Fruit fly (Drosophila melanogaster) S2 (cell line): ENCODE measurements around the gene Vps16A.

Experiments used
- CG8478 ChIP-seq: fragments of >200 bp; optimal IDR thresholded peaks from 2 replicates; lab custom pipeline; 2018
- CTCF ChIP-seq, 2 experiments: fragments of >200 bp; optimal IDR thresholded peaks; 2 replicates each; lab custom pipeline; 2018

Gene Vps16A

DNA sequence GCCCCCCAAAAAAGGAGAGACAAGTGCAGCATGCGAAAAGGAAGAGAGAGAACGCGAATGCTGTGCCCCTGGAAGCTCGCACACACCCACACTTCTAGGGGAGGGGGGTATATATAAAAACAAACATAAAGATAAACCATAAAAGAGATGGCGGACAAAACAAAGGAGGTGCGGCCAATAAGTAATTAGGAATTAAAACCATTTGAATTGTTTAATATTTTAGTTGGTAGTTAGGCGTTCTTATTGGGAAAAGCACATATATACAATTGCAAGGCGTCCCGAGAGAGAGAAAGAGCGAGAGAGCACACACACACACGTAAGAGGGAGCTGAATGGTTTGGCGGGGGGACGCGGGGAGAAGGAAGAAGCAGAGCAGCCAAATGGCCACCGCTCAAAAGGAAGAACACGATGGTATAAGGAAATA, 30.7 kb upstream of the Vps16A start:
- no peak for TF ChIP-seq CTCF (optimal IDR thresholded peaks at IDR 0.05; lab: Kevin White, UChicago)
- TF ChIP-seq CG8478 (lab: Kevin White, UChicago): no peak

DNA sequence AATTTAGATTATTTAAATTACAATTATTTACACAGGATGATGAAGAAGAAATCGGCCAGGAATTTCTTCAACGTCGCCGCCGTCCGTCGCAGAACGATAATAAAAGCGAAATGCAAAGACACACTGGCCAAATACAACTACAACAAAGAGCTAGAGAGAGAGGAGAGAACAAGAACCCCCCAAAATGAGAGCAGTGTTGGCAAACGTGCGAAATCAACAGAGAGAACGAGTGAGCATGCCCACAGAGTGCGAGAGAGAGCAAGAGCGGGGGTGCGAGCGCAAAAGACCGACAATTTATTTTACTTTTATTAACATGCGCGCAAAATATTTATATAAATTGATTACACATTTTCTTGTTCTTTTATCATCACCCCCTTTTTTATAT, 29.9 kb upstream of the Vps16A start:
- no peak for TF ChIP-seq CTCF (optimal IDR thresholded peaks at IDR 0.05; lab: Kevin White, UChicago)
- TF ChIP-seq CG8478 (lab: Kevin White, UChicago): no peak

DNA sequence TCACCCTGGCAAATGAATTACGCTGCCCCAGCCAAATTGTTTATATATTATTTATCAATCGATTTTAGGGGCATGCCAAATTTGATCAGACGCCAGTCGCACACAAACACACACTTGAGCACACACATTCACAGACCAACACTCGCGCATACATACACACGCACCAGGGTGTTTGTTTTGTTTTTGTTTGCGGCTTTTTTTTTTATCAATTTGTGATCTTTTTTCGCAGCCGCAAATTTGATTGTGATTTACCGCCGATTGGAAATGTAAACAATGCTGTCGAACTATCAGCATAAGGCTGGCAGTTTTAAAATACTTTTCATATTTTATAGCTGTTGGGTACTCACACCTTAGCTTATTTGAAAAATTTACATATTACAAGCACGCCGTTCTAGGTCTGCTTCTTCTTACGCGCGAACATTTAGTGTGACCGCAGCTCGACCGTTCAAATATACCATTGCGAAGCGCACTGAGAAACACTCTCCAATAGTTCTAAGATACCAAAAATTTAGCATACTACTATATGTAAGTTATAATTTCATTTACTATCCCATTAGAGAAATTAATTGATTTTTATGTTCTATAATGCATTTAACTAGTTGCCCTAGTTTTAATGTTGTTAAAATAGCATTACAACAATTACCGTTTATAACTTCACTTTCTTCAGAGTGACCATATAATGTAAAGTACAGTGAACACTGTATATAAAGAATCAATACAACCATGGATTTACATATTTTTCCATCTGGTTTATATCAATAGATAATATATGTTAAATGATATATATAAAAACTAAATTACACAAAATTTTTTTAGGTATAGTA, 29.3 kb upstream of the Vps16A start, which contains the start of gene pum:
Gene pum (minus strand): TSS at position 415 of the 824 bp plus-strand sequence.
- TF ChIP-seq CTCF (optimal IDR thresholded peaks at IDR 0.05; lab: Kevin White, UChicago): no peak
- no peak for TF ChIP-seq CG8478 (lab: Kevin White, UChicago)

DNA sequence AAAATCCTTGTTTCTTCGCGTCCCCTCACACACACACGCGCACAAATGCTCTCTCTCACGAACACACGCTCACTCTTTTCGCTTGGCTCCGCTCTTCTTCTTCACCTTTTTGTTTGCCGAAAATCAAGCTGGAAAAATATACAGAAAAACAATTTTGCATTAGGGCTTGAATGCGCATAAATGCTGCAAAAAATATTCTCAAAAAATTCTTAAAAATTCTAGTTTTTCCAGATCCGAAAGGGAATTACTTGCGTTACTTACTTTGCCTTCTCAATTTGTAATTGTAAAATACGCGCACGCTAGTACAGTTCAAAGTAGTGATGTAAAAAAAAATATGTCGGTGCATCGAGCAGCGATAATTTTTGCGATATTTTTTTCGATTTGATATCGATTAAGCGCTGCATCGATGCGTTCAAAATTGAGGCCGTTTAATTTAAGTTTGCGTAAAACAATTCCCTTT, 26.8 kb upstream of the Vps16A start:
- TF ChIP-seq CTCF (optimal IDR thresholded peaks at IDR 0.05; lab: Kevin White, UChicago) (peak in 1 of 2 experiments; percentile 39), CG8478 (lab: Kevin White, UChicago) (no peak)

DNA sequence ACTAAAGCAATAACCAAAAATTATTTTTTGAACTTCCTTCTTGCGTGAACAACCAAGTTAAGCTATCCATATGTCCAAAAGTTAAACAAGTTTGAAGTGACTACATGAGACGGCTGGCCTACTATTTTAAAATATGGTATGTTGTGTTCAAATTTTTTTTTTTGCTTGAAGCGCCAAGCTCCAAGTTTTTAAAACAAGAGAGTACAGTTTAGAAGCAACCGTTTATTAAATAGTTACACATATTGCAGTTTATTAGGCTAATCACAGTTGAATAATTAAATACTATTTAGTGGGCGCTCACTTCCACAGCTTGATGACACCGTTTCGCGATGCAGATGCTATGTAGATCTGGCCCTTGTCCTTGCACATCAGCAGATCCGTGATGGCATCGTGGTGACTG, 26.3 kb upstream of the Vps16A start, which contains the start of gene D1:
Gene D1 (minus strand): TSS at position 101 of the 400 bp plus-strand sequence.
- no peak for TF ChIP-seq CG8478 (lab: Kevin White, UChicago)
- no peak for TF ChIP-seq CTCF (optimal IDR thresholded peaks at IDR 0.05; lab: Kevin White, UChicago)

DNA sequence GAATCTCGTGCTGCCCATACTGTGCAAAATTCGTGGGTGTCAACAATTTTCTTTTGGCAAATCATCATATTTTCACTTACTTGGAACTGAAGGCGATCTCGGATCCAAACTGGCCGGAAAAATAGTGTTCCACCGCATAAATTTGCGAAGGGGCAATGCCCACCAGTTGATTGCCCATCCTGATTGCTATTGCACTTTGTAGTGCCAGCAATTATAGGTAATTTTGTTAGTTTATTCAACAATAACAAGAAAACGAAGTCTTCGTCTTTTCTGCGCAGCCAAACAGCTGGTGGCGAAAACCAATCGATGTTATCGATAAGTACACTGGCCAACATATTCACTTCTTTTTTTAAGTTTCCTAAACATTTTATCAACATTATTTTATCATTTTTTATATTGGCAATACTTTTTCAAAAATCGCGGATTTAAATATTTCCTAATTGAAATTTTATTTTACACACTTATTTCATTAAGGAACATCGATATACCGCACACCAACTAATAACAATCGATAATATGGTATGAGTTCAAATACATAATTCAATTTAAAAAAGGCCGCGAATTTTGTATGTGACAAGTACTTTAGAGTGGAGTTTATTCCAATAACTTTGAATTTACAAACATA, 21.1 kb upstream of the Vps16A start, which contains the start of gene Vps15:
Gene Vps15 (minus strand): TSS at position 294 of the 625 bp plus-strand sequence.
- TF ChIP-seq CTCF (optimal IDR thresholded peaks at IDR 0.05; lab: Kevin White, UChicago): no peak
- no peak for TF ChIP-seq CG8478 (lab: Kevin White, UChicago)

DNA sequence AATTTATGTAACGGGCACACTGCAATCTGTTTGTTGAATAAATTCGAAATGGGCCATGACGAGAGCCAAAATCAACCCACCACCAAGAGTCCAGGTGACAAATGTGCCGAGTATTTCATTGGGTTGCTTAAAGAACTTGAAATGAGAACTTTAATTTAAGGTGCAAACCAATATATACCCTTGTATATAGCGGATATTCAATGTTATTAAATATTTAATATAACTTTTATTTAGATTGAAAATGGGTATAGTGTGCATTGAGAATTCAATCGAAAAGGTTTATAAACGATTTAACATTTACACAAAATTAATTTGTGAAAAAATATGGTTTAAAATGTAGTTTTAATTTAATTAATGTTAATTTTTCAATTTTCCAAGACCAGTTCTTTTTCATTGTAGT, 20.5 kb upstream of the Vps16A start, which contains the start of gene CG8420:
Gene CG8420 (plus strand): TSS at position 284 of the 400 bp plus-strand sequence.
- no peak for TF ChIP-seq CTCF (optimal IDR thresholded peaks at IDR 0.05; lab: Kevin White, UChicago)
- no peak for TF ChIP-seq CG8478 (lab: Kevin White, UChicago)

DNA sequence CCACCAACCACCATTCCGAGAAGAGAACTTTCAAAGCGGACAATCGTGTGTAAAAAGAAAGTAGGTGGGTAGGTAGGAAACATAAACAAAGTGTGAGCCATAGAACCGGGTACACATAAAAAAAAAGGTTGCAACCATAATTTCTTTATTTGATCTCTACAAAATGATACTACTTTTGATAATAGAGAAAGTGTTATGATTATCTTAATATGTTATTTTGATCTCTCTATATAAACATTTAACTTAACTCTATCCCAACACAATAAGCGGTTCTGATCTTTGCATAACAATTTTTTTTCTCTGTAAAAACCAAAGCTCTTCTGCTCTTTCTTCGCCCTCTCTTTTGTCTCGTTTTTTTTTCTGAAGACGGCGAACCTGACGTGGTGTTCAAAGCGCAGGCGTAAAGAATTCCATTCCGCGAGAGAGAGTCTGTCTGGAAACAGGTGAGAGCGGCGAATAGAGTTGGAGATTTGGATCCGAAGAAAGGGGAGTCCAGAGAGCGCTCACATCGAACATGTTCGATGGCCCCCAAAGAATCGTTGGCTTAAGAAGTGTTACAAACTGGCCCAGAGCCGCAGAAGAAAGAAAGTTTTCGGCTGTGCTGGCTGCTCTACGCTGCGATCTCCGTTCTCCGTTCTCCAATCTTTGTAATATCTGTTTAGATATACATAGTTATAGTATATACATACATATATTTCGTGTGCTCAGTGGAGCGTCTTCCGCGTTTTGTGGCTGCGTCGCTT, 19.8 kb upstream of the Vps16A start:
- no peak for TF ChIP-seq CTCF (optimal IDR thresholded peaks at IDR 0.05; lab: Kevin White, UChicago)
- TF ChIP-seq CG8478 (lab: Kevin White, UChicago): no peak

DNA sequence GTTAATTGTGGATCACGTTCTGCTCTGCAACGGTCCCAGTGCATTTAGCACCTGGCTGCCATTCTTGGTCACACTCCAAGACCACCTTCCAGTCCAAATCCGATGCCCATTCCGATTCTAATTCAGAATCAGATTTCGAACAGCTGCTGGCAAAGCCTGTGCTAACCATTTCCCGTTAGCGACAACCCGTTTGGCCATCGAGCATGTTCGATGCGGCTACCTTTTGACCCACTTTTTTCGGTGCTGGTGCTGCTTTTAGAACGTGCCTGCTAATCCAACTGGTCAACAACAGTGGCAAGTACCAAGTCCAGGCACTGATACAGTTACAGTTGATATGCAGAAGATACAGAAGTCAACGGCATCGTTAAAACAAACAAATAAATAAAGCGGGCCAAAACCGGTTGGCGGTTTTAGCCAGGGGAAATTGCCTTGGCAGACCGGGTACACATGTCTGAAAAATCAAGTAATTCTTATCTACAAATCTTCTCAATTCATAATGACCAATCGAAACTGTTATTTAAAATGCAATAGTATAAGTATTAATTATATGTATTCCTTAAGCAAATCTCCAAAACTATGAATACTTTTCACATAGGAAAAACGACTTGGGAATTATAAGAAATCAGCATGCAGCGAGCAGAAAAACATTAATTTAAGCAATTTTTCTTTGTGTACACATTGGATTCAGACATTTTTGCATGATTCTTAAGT, 17.6 kb upstream of the Vps16A start:
- TF ChIP-seq CTCF (optimal IDR thresholded peaks at IDR 0.05; lab: Kevin White, UChicago) (no peak), CG8478 (lab: Kevin White, UChicago) (no peak)

DNA sequence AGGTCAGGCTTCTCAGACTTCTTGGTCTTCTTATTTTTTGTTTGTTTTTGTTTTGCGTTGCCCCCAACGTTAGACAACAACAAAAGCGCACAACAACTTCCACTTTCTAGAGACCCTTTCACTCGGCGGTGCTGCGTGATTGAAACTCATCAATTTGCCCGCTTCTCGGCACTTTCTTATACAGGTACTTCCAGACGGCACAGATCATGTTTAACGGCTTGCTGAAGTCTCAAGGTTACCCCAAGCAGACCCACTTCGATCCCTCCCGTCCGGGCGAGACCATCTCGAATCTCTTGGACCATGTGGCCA, 17.1 kb upstream of the Vps16A start:
- TF ChIP-seq CG8478 (lab: Kevin White, UChicago) (no peak), CTCF (optimal IDR thresholded peaks at IDR 0.05; lab: Kevin White, UChicago) (no peak)

DNA sequence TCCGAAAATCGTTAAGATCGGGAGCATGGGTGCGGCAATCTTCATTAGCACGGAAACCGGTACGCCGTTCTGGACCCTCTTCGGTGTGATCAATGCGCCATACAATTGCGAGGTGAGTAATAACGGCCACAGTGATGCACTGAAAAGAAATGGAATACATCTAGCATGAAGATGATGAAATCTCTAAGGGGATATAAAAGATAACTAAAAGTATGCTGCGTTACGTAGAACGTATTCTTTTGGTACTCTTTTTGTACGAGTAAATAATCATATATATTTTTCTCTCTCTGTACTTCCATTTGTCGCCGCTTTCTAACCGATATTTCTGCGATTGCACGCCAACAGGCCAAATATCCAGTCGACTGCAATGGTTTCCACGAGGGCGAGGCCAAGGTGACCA, 16.0 kb upstream of the Vps16A start:
- TF ChIP-seq CG8478 (lab: Kevin White, UChicago): no peak
- no peak for TF ChIP-seq CTCF (optimal IDR thresholded peaks at IDR 0.05; lab: Kevin White, UChicago)

DNA sequence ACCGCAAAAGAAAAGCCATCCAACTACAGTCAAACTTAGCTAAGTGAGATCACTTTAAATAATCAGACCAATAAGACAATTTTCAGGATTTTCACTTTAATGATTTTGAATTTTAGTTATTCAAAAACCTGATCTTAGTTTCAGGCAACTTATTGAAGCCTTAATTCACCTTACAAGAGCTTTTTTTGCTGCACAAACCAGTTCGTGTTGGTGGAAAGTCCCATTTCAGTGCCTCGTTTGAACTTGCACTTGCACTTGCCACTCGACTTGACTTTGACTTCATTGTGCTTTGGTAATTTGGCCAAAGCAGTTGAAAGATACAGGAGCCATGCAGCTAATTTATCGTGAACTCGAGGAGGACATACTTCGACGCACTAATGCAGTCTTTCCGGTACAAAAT, 15.3 kb upstream of the Vps16A start, which contains the start of gene St2:
Gene St2 (plus strand): TSS at position 301 of the 400 bp plus-strand sequence.
- TF ChIP-seq CG8478 (lab: Kevin White, UChicago) (no peak), CTCF (optimal IDR thresholded peaks at IDR 0.05; lab: Kevin White, UChicago) (no peak)

DNA sequence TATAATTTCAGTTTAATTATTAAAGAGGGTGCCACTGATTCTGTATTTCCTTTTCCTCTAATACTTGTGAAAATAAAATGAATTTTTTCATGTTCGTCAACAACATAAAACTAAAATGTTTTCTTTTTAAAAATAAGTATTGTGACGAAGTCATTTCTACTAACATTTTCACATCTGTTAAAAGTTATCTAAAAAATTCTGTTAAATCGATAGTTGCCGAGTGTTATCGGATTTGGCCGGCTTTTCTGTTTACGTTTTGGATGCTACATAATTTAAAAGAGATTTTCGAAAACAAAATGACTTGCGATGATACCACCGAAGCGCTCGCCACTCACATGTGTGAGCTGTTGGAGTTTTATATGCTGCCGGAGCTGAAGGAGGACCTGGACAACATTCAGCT, 12.0 kb upstream of the Vps16A start, which contains the start of gene CG16734:
Gene CG16734 (plus strand): TSS at position 255 of the 400 bp plus-strand sequence.
- TF ChIP-seq CG8478 (lab: Kevin White, UChicago): no peak

DNA sequence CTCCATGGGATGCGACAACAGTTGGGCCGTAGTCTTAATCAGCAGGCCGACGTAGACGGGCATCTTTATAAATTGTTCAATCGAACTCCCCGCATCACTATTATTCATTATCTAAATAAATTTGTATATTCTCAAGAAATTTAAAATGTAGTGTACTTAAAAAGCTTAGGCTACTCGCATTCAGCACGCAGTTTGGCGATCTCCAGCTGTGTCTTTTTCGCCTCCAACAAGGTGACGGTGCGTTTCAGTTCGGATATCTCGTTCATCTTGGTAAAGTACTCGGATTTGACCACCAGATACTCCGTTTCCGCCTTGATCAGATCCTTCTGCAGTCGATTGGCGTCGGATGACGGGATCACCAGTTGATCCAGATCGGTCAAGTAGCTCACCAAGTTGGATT, 9.2 kb upstream of the Vps16A start, which contains the start of gene CG16736:
Gene CG16736 (minus strand): TSS at position 101 of the 400 bp plus-strand sequence.
- no peak for TF ChIP-seq CG8478 (lab: Kevin White, UChicago)
- TF ChIP-seq CTCF (optimal IDR thresholded peaks at IDR 0.05; lab: Kevin White, UChicago): no peak
